Fruit fly (Drosophila melanogaster): ENCODE results near the gene CG7857.

CG7857 gene

dm6 chr3L:15508233-15508632 lies 3.5 kb upstream of the CG7857 start, which contains the start of gene CG7841 (continued):
- TF ChIP-seq ci (GFP tag; IDR thresholded peaks at IDR 0.05): peak; percentile 99
- TF ChIP-seq sens-2 (GFP tag; IDR thresholded peaks at IDR 0.05): peak; percentile 97
- TF ChIP-seq Ssrp (tag; optimal IDR thresholded peaks at IDR 0.05): peak; percentile 95
- TF ChIP-seq tup (GFP tag; optimal IDR thresholded peaks at IDR 0.05): peak; percentile 96
- TF ChIP-seq cg (GFP tag; optimal IDR thresholded peaks at IDR 0.05): peak; percentile 21
- peak; percentile 91 for TF ChIP-seq CG10274 (GFP tag; optimal IDR thresholded peaks at IDR 0.05)
- peak; percentile 96 for TF ChIP-seq pho (GFP tag; optimal IDR thresholded peaks at IDR 0.05)
- TF ChIP-seq CTCF (GFP tag; optimal IDR thresholded peaks at IDR 0.05): peak; percentile 71
- no peak for TF ChIP-seq CG9215 (GFP tag; IDR thresholded peaks at IDR 0.05)
- peak; percentile 97 for TF ChIP-seq ems (GFP tag; optimal IDR thresholded peaks at IDR 0.05)
- TF ChIP-seq CG12219 (GFP tag; optimal IDR thresholded peaks at IDR 0.05): peak; percentile 99
- TF ChIP-seq Hey (tag; optimal IDR thresholded peaks at IDR 0.05): peak; percentile 94
- TF ChIP-seq gce (GFP tag; IDR thresholded peaks at IDR 0.05): peak; percentile 94; the same call in 2 of the 3 replicates
- TF ChIP-seq HLH54F (GFP tag; optimal IDR thresholded peaks at IDR 0.05): peak; percentile 97
- peak; percentile 94 for TF ChIP-seq CG10565 (GFP tag; optimal IDR thresholded peaks at IDR 0.05)
- peak; percentile 99 for TF ChIP-seq PHDP (tag; optimal IDR thresholded peaks at IDR 0.05)
- peak; percentile 98 for TF ChIP-seq CG12769 (tag; optimal IDR thresholded peaks at IDR 0.05)
- TF ChIP-seq CG8281 (tag; optimal IDR thresholded peaks at IDR 0.05): peak; percentile 89
- TF ChIP-seq CG13775 (GFP tag; optimal IDR thresholded peaks at IDR 0.05): peak; percentile 98
- TF ChIP-seq YL-1 (GFP tag; optimal IDR thresholded peaks at IDR 0.05): peak; percentile 95
- TF ChIP-seq HLH4C (GFP tag; IDR thresholded peaks at IDR 0.05; ENCODE audit: partially characterized antibody): no peak
- TF ChIP-seq CG11456 (GFP tag; IDR thresholded peaks at IDR 0.05): no peak
- 0 out of 2 replicates have a peak, but pooled peaks have one; percentile 4 for TF ChIP-seq CG42726 (GFP tag; IDR thresholded peaks at IDR 0.05; ENCODE audit: partially characterized antibody)
- peak; percentile 99 for TF ChIP-seq B-H2 (GFP tag; optimal IDR thresholded peaks at IDR 0.05)
- TF ChIP-seq mld (GFP tag; IDR thresholded peaks at IDR 0.05; ENCODE audit: partially characterized antibody): no peak
- TF ChIP-seq Doc3 (GFP tag; IDR thresholded peaks at IDR 0.05; ENCODE audit: partially characterized antibody): no peak
- no peak for TF ChIP-seq inv (GFP tag; IDR thresholded peaks at IDR 0.05; ENCODE audit: partially characterized antibody)
- peak; percentile 79 for TF ChIP-seq z (GFP tag; IDR thresholded peaks at IDR 0.05)
- TF ChIP-seq Dip3 (GFP tag; optimal IDR thresholded peaks at IDR 0.05): peak; percentile 97
- TF ChIP-seq B-H1 (GFP tag; IDR thresholded peaks at IDR 0.05): peak; percentile 91; the same call in 2 of the 3 replicates
- peak; percentile 98 for TF ChIP-seq Xrp1 (GFP tag; IDR thresholded peaks at IDR 0.05)
- TF ChIP-seq Drgx (GFP tag; IDR thresholded peaks at IDR 0.05): peak; percentile 98
- peak; percentile 97 for TF ChIP-seq CG12104 (GFP tag; optimal IDR thresholded peaks at IDR 0.05)
- TF ChIP-seq D19B (GFP tag; optimal IDR thresholded peaks at IDR 0.05): peak; percentile 86
- TF ChIP-seq CG14860 (GFP tag; IDR thresholded peaks at IDR 0.05; ENCODE audit: partially characterized antibody): no peak
- peak; percentile 98 for TF ChIP-seq Max (GFP tag; optimal IDR thresholded peaks at IDR 0.05)
- TF ChIP-seq ac (GFP tag; optimal IDR thresholded peaks at IDR 0.05): peak; percentile 95
- no peak for TF ChIP-seq chinmo (GFP tag; IDR thresholded peaks at IDR 0.05; ENCODE audit: partially characterized antibody)
- peak; percentile 93 for TF ChIP-seq CG8944 (GFP tag; optimal IDR thresholded peaks at IDR 0.05)
- peak; percentile 89 for TF ChIP-seq TFAM (GFP tag; optimal IDR thresholded peaks at IDR 0.05)
- TF ChIP-seq CG7745 (tag; optimal IDR thresholded peaks at IDR 0.05): peak; percentile 77
- TF ChIP-seq Sry-β (GFP tag; optimal IDR thresholded peaks at IDR 0.05): peak; percentile 67
- TF ChIP-seq salm (tag; optimal IDR thresholded peaks at IDR 0.05): peak; percentile 98
- TF ChIP-seq Fer1 (GFP tag; optimal IDR thresholded peaks at IDR 0.05): peak; percentile 99
- TF ChIP-seq CG3838 (GFP tag; optimal IDR thresholded peaks at IDR 0.05): peak; percentile 91
- TF ChIP-seq D19A (tag; optimal IDR thresholded peaks at IDR 0.05): peak; percentile 97
- TF ChIP-seq CG12299 (tag; optimal IDR thresholded peaks at IDR 0.05): peak; percentile 99
- TF ChIP-seq CG30431 (GFP tag; optimal IDR thresholded peaks at IDR 0.05): peak; percentile 92
- TF ChIP-seq ham (GFP tag; IDR thresholded peaks at IDR 0.05): peak; percentile 78; the same call in 1 of the 2 replicates
- peak; percentile 87 for TF ChIP-seq grn (GFP tag; optimal IDR thresholded peaks at IDR 0.05)
- TF ChIP-seq CG12071 (GFP tag; optimal IDR thresholded peaks at IDR 0.05): peak; percentile 98
